Worm (Caenorhabditis elegans): ENCODE results near the gene T16G1.7.
"Not testable (repeated sequence)": the region's sequence is repeated elsewhere in the genome, so short reads cannot be mapped to it uniquely, and the experiment has no call there.

T16G1.7 gene

ce11 chrV:12968555-12968954 is 33.6 kb upstream of the T16G1.7 start, which contains the start of gene lin-46:
Gene lin-46 (plus strand): TSS chrV:12968855.
- TF ChIP-seq mcd-1 (GFP tag; IDR thresholded peaks at IDR 0.05) (no peak), lin-35 (GFP tag; optimal IDR thresholded peaks at IDR 0.05) (no peak), T07F8.4 (tag; optimal IDR thresholded peaks at IDR 0.05) (no peak), F22D6.2 (tag; optimal IDR thresholded peaks at IDR 0.05) (no peak), ztf-18 (tag; optimal IDR thresholded peaks at IDR 0.05) (no peak), Y95B8A.8 (GFP tag; IDR thresholded peaks at IDR 0.05) (no peak), mxl-1 (tag; optimal IDR thresholded peaks at IDR 0.05) (no peak), atf-7 (tag; optimal IDR thresholded peaks at IDR 0.05) (no peak), hmg-1.2 (GFP tag; IDR thresholded peaks at IDR 0.05) (no peak), lsy-27 (tag; optimal IDR thresholded peaks at IDR 0.05; ENCODE audit: borderline replicate concordance, insufficient read depth) (no peak), tbp1 (GFP tag; optimal IDR thresholded peaks at IDR 0.05) (no peak), nfyb-1 (GFP tag; IDR thresholded peaks at IDR 0.05) (no peak), snpc-1.3 (tag; optimal IDR thresholded peaks at IDR 0.05; ENCODE audit: insufficient read depth) (no peak), dpl-1 (GFP tag; optimal IDR thresholded peaks at IDR 0.05) (no peak), C06A6.2 (GFP tag; conservative IDR thresholded peaks at IDR 0.05) (no peak), tbx-9 (tag; optimal IDR thresholded peaks at IDR 0.05; ENCODE audit: borderline replicate concordance) (no peak), efl-1 (GFP tag; optimal IDR thresholded peaks at IDR 0.05) (no peak)

ce11 chrV:12967925-12968327 is 33.0 kb upstream of the T16G1.7 start, which contains the start of gene R186.8:
Gene R186.8 (minus strand): TSS chrV:12967982.
- TF ChIP-seq cebp-1 (GFP tag; IDR thresholded peaks at IDR 0.05): peak; percentile 57; the same call in 1 of the 2 replicates
- TF ChIP-seq cebp-1 (tag; optimal IDR thresholded peaks at IDR 0.05): peak; percentile 58
- not testable (repeated sequence) for TF ChIP-seq snpc-4 (GFP tag; optimal IDR thresholded peaks at IDR 0.05)
- TF ChIP-seq snpc-4 (tag; optimal IDR thresholded peaks at IDR 0.05): peak in 2 of 4 experiments; percentile 58 to 64
- peak; percentile 91 for TF ChIP-seq K11D2.4 (GFP tag; IDR thresholded peaks at IDR 0.05)
- TF ChIP-seq madf-6 (GFP tag; IDR thresholded peaks at IDR 0.05): peak; percentile 68
- TF ChIP-seq Y53G8AR.9 (GFP tag; conservative IDR thresholded peaks at IDR 0.05): peak; percentile 70
- TF ChIP-seq madf-3 (GFP tag; IDR thresholded peaks at IDR 0.05): peak; percentile 78; the same call in 1 of the 2 replicates
- TF ChIP-seq D2030.7 (GFP tag; IDR thresholded peaks at IDR 0.05): peak; percentile 79
- TF ChIP-seq lin-26 (GFP tag; IDR thresholded peaks at IDR 0.05): peak; percentile 68; the same call in 1 of the 2 replicates
- TF ChIP-seq egl-18 (GFP tag; IDR thresholded peaks at IDR 0.05): 0 out of 2 replicates have a peak, but pooled peaks have one; percentile 56
- TF ChIP-seq somi-1 (GFP tag; optimal IDR thresholded peaks at IDR 0.05): peak; percentile 63
- 0 out of 2 replicates have a peak, but pooled peaks have one; percentile 70 for TF ChIP-seq F37B4.10 (GFP tag; IDR thresholded peaks at IDR 0.05)
- peak; percentile 78 for TF ChIP-seq ekl-4 (GFP tag; IDR thresholded peaks at IDR 0.05)
- 0 out of 2 replicates have a peak, but pooled peaks have one; percentile 49 for TF ChIP-seq egl-44 (GFP tag; IDR thresholded peaks at IDR 0.05)
- TF ChIP-seq nfyb-1 (GFP tag; IDR thresholded peaks at IDR 0.05): peak; percentile 86
- TF ChIP-seq let-607 (tag; optimal IDR thresholded peaks at IDR 0.05): peak; percentile 91 to 94
- TF ChIP-seq attf-3 (GFP tag; conservative IDR thresholded peaks at IDR 0.05): peak; percentile 88
- peak; percentile 72 for TF ChIP-seq ztf-18 (tag; optimal IDR thresholded peaks at IDR 0.05)
- peak; percentile 40 for TF ChIP-seq ceh-27 (GFP tag; optimal IDR thresholded peaks at IDR 0.05)
- peak; percentile 19 for TF ChIP-seq dpl-1 (GFP tag; optimal IDR thresholded peaks at IDR 0.05)
- peak; percentile 66 for TF ChIP-seq lin-54 (GFP tag; optimal IDR thresholded peaks at IDR 0.05)
- peak; percentile 83 for TF ChIP-seq lin-40 (tag; optimal IDR thresholded peaks at IDR 0.05)
- TF ChIP-seq madf-8 (GFP tag; conservative IDR thresholded peaks at IDR 0.05): peak; percentile 28; the same call in 1 of the 2 replicates
- TF ChIP-seq ztf-6 (GFP tag; IDR thresholded peaks at IDR 0.05): 0 out of 2 replicates have a peak, but pooled peaks have one; percentile 7
- TF ChIP-seq attf-5 (GFP tag; optimal IDR thresholded peaks at IDR 0.05): peak; percentile 92
- TF ChIP-seq dox-1 (GFP tag; IDR thresholded peaks at IDR 0.05): peak; percentile 97
- TF ChIP-seq pbrm-1 (GFP tag; IDR thresholded peaks at IDR 0.05): peak; percentile 89
- TF ChIP-seq ztf-28 (GFP tag; IDR thresholded peaks at IDR 0.05): 0 out of 2 replicates have a peak, but pooled peaks have one; percentile 18
- peak; percentile 40; the same call in 1 of the 2 replicates for TF ChIP-seq C06A6.2 (GFP tag; conservative IDR thresholded peaks at IDR 0.05)
- 0 out of 2 replicates have a peak, but pooled peaks have one; percentile 32 for TF ChIP-seq lir-1 (GFP tag; conservative IDR thresholded peaks at IDR 0.05)
- TF ChIP-seq egrh-3 (GFP tag; IDR thresholded peaks at IDR 0.05): peak; percentile 57; the same call in 1 of the 2 replicates
- peak; percentile 72 for TF ChIP-seq ceh-100 (GFP tag; IDR thresholded peaks at IDR 0.05)
- peak; percentile 60 for TF ChIP-seq tbp1 (GFP tag; optimal IDR thresholded peaks at IDR 0.05)

Measured in whole organism, young adult.